Worm (Caenorhabditis elegans) whole organism, young adult: ENCODE data around the gene sto-1.
A peak's percentile ranks its signal among the peaks of the same experiment; 100 is the strongest.

ENCODE experiments used
- B0019.2 ChIP-seq: fragments of 200-800 bp; sonication (Bioruptor generic); conservative IDR thresholded peaks from 2 replicates; pipeline ENCODE4 v1.3.6; 2022; ENCODE audit warnings: missing genetic modification reagents, missing genetic modification characterization, missing compliant biosample characterization
- B0261.1 ChIP-seq: sonication (generic microtip); optimal IDR thresholded peaks from 2 replicates; lab custom pipeline; 2016; ENCODE audit warnings: mild to moderate bottlenecking, missing genetic modification characterization, moderate library complexity, missing compliant biosample characterization
- B0336.3 ChIP-seq: fragments of 200-800 bp; sonication (Bioruptor generic); IDR thresholded peaks from 2 replicates; pipeline ENCODE4 v1.3.6; 2022; ENCODE audit warnings: missing genetic modification characterization, missing compliant biosample characterization
- F23B12.7 ChIP-seq: sonication (generic microtip); optimal IDR thresholded peaks from 2 replicates; lab custom pipeline; 2017; ENCODE audit warnings: missing genetic modification characterization, mild to moderate bottlenecking, missing compliant biosample characterization, antibody characterized with exemption, moderate library complexity; ENCODE audit not compliant: insufficient read depth
- F33H1.4 ChIP-seq: fragments of 200-800 bp; sonication (Bioruptor generic); IDR thresholded peaks from 2 replicates; pipeline ENCODE4 v1.3.6; 2022; ENCODE audit warnings: missing genetic modification reagents, missing genetic modification characterization, missing compliant biosample characterization
- K11D2.4 ChIP-seq: fragments of 200-800 bp; sonication (Bioruptor generic); IDR thresholded peaks from 2 replicates; pipeline ENCODE4 v1.3.6; 2022; ENCODE audit warnings: missing genetic modification reagents, missing genetic modification characterization, missing compliant biosample characterization
- T26A5.8 ChIP-seq: sonication (generic microtip); optimal IDR thresholded peaks from 2 replicates; lab custom pipeline; 2016; ENCODE audit warnings: missing genetic modification characterization, missing compliant biosample characterization
- Y53G8AR.9 ChIP-seq: fragments of 200-800 bp; sonication (Bioruptor generic); conservative IDR thresholded peaks from 2 replicates; pipeline ENCODE4 v1.3.6; 2022; ENCODE audit warnings: missing genetic modification reagents, missing genetic modification characterization, missing compliant biosample characterization
- Y67H2A.10 ChIP-seq: fragments of 200-800 bp; sonication (Bioruptor generic); conservative IDR thresholded peaks from 2 replicates; pipeline ENCODE4 v1.3.6; 2022; ENCODE audit warnings: missing genetic modification reagents, missing genetic modification characterization, missing compliant biosample characterization
- ZK185.1 ChIP-seq: sonication (generic microtip); optimal IDR thresholded peaks from 2 replicates; lab custom pipeline; 2016; ENCODE audit warnings: mild to moderate bottlenecking, missing genetic modification characterization, missing compliant biosample characterization; ENCODE audit not compliant: poor library complexity, severe bottlenecking
- akir-1 ChIP-seq: fragments of 200-800 bp; sonication (Bioruptor generic); optimal IDR thresholded peaks from 2 replicates; lab custom pipeline; 2018; ENCODE audit warnings: mild to moderate bottlenecking, missing genetic modification characterization, moderate library complexity, missing compliant biosample characterization
- aptf-3 ChIP-seq: fragments of 200-800 bp; sonication (Bioruptor generic); IDR thresholded peaks from 2 replicates; pipeline ENCODE4 v1.3.6; 2022; ENCODE audit warnings: missing genetic modification characterization, missing compliant biosample characterization
- attf-3 ChIP-seq: fragments of 200-800 bp; sonication (Bioruptor generic); conservative IDR thresholded peaks from 2 replicates; pipeline ENCODE4 v1.3.6; 2022; ENCODE audit warnings: missing genetic modification reagents, missing genetic modification characterization, missing compliant biosample characterization
- cebp-1 ChIP-seq, 2 experiments: fragments of 200-800 bp in 1 of 2; sonication (Bioruptor generic) in 1 of 2; sonication (generic microtip) in 1 of 2; IDR thresholded peaks in 1 of 2; optimal IDR thresholded peaks in 1 of 2; 2 replicates each; pipeline versions ENCODE4 v1.3.6 to Lab custom; 2017 to 2022; ENCODE audit warnings: missing compliant biosample characterization in 2 of 2, missing genetic modification characterization in 2 of 2, mild to moderate bottlenecking in 1 of 2, missing genetic modification reagents in 1 of 2, moderate library complexity in 1 of 2
- ceh-100 ChIP-seq: fragments of 200-800 bp; sonication (Bioruptor generic); IDR thresholded peaks from 2 replicates; pipeline ENCODE4 v1.3.6; 2022; ENCODE audit warnings: missing genetic modification reagents, missing genetic modification characterization, missing compliant biosample characterization
- ceh-79 ChIP-seq: sonication (generic microtip); optimal IDR thresholded peaks from 2 replicates; lab custom pipeline; 2017; ENCODE audit warnings: mild to moderate bottlenecking, missing genetic modification characterization, missing compliant biosample characterization
- ceh-91 ChIP-seq: fragments of 200-800 bp; sonication (Bioruptor generic); IDR thresholded peaks from 2 replicates; pipeline ENCODE4 v1.3.6; 2022; ENCODE audit warnings: missing genetic modification reagents, missing genetic modification characterization, missing compliant biosample characterization
- chd-7 ChIP-seq: sonication (generic microtip); optimal IDR thresholded peaks from 2 replicates; lab custom pipeline; 2016; ENCODE audit warnings: mild to moderate bottlenecking, missing genetic modification characterization, moderate library complexity, missing compliant biosample characterization
- die-1 ChIP-seq: sonication (generic microtip); optimal IDR thresholded peaks from 2 replicates; lab custom pipeline; 2016; ENCODE audit warnings: missing genotype, mild to moderate bottlenecking, missing genetic modification characterization, missing compliant biosample characterization
- dox-1 ChIP-seq: fragments of 200-800 bp; sonication (Bioruptor generic); IDR thresholded peaks from 2 replicates; pipeline ENCODE4 v1.3.6; 2022; ENCODE audit warnings: missing genetic modification reagents, missing genetic modification characterization, missing compliant biosample characterization
- egrh-3 ChIP-seq: fragments of 200-800 bp; sonication (Bioruptor generic); IDR thresholded peaks from 2 replicates; pipeline ENCODE4 v1.3.6; 2022; ENCODE audit warnings: missing genetic modification reagents, missing genetic modification characterization, missing compliant biosample characterization
- ekl-4 ChIP-seq: fragments of 200-800 bp; sonication (Bioruptor generic); IDR thresholded peaks from 2 replicates; pipeline ENCODE4 v1.3.6; 2022; ENCODE audit warnings: missing genetic modification reagents, missing genetic modification characterization, missing compliant biosample characterization
- gei-17 ChIP-seq: fragments of 200-800 bp; sonication (Bioruptor generic); optimal IDR thresholded peaks from 2 replicates; lab custom pipeline; 2018; ENCODE audit warnings: mild to moderate bottlenecking, missing genetic modification characterization, missing compliant biosample characterization
- hrde-1 ChIP-seq: sonication (generic microtip); optimal IDR thresholded peaks from 2 replicates; lab custom pipeline; 2016; ENCODE audit warnings: missing genetic modification characterization, mild to moderate bottlenecking, missing compliant biosample characterization, moderate library complexity, missing genotype, missing genetic modification reagents, borderline replicate concordance
- lin-40 ChIP-seq: sonication (generic microtip); optimal IDR thresholded peaks from 2 replicates; lab custom pipeline; 2016; ENCODE audit warnings: missing genetic modification characterization, mild to moderate bottlenecking, missing compliant biosample characterization, missing genotype, missing genetic modification reagents
- lsy-27 ChIP-seq: sonication (generic microtip); optimal IDR thresholded peaks from 2 replicates; lab custom pipeline; 2017; ENCODE audit warnings: missing genetic modification characterization, mild to moderate bottlenecking, missing compliant biosample characterization, antibody characterized with exemption, missing genotype, borderline replicate concordance; ENCODE audit not compliant: insufficient read depth
- mes-4 ChIP-seq: sonication (generic microtip); optimal IDR thresholded peaks from 2 replicates; lab custom pipeline; 2016; ENCODE audit warnings: missing genotype, missing genetic modification characterization, missing compliant biosample characterization
- nhr-80 ChIP-seq: sonication (generic microtip); optimal IDR thresholded peaks from 2 replicates; lab custom pipeline; 2016; ENCODE audit warnings: missing genetic modification characterization, missing compliant biosample characterization
- nhr-90 ChIP-seq: sonication (generic microtip); optimal IDR thresholded peaks from 2 replicates; lab custom pipeline; 2016; ENCODE audit warnings: missing genotype, mild to moderate bottlenecking, missing genetic modification characterization, missing compliant biosample characterization
- pha-4 ChIP-seq: fragments of 150-350 bp; sonication (generic microtip); optimal IDR thresholded peaks from 2 replicates; lab custom pipeline; 2014; ENCODE audit warnings: missing biosample characterization, missing genetic modification reagents, missing genetic modification characterization
- rpc-1 ChIP-seq, 2 experiments: fragments of 150-350 bp in 1 of 2; sonication (generic microtip) in 1 of 2; optimal IDR thresholded peaks; 2 replicates each; lab custom pipeline; 2014 to 2018; ENCODE audit warnings: missing biosample characterization in 1 of 2, missing genetic modification characterization in 1 of 2, missing genetic modification reagents in 1 of 2, missing genotype in 1 of 2
- sdz-38 ChIP-seq: sonication (generic microtip); optimal IDR thresholded peaks from 2 replicates; lab custom pipeline; 2016; ENCODE audit warnings: missing genotype, missing genetic modification characterization, missing compliant biosample characterization
- sea-2 ChIP-seq: fragments of 200-800 bp; sonication (Bioruptor generic); IDR thresholded peaks from 2 replicates; pipeline ENCODE4 v1.3.6; 2022; ENCODE audit warnings: missing genetic modification characterization, missing compliant biosample characterization
- somi-1 ChIP-seq: fragments of 200-800 bp; sonication (Bioruptor generic); optimal IDR thresholded peaks from 2 replicates; lab custom pipeline; 2018; ENCODE audit warnings: mild to moderate bottlenecking, missing genetic modification characterization, missing compliant biosample characterization
- tbx-9 ChIP-seq: sonication (generic microtip); optimal IDR thresholded peaks from 2 replicates; lab custom pipeline; 2016; ENCODE audit warnings: borderline replicate concordance, missing genetic modification characterization, inconsistent platforms, missing compliant biosample characterization
- unc-130 ChIP-seq: sonication (generic microtip); optimal IDR thresholded peaks from 2 replicates; lab custom pipeline; 2016; ENCODE audit warnings: missing genetic modification reagents, missing genetic modification characterization, missing compliant biosample characterization
- zim-3 ChIP-seq: sonication (generic microtip); optimal IDR thresholded peaks from 2 replicates; lab custom pipeline; 2017; ENCODE audit warnings: mild to moderate bottlenecking, missing genetic modification characterization, moderate library complexity, missing compliant biosample characterization
- ztf-26 ChIP-seq: sonication (generic microtip); optimal IDR thresholded peaks from 2 replicates; lab custom pipeline; 2017; ENCODE audit warnings: missing genetic modification characterization, missing compliant biosample characterization

The sto-1 gene

ce11 chrX:7563425-7563824 lies 801 bp downstream of the sto-1 start:
- no peak for TF ChIP-seq lsy-27
- TF ChIP-seq aptf-3 (GFP tag; lab: Robert Waterston, UW): no peak
- TF ChIP-seq egrh-3 (GFP tag; lab: Robert Waterston, UW): no peak
- no peak for TF ChIP-seq B0019.2 (GFP tag; lab: Robert Waterston, UW)
- TF ChIP-seq sea-2 (GFP tag; lab: Robert Waterston, UW): no peak
- no peak for TF ChIP-seq ceh-91 (GFP tag; lab: Robert Waterston, UW)
- TF ChIP-seq tbx-9: no peak
- no peak for TF ChIP-seq Y67H2A.10 (GFP tag; lab: Robert Waterston, UW)

- peak; percentile 86 for TF ChIP-seq attf-3
- no peak for TF ChIP-seq ceh-79 (tag; lab: Kevin White, UChicago)
Observed at ce11 chrX:7565005-7565404, 2.4 kb downstream of the sto-1 start, which contains the start of gene vps-52. Gene vps-52 (plus strand): TSS chrX:7565323.

- TF ChIP-seq mes-4 (tag; lab: Kevin White, UChicago) (no peak), Y53G8AR.9 (GFP tag; lab: Robert Waterston, UW) (0 out of 2 replicates have a peak, but pooled peaks have one; percentile 47)
- TF ChIP-seq, all 124 proteins: peak for 1
Observed at ce11 chrX:7568684-7569289, 6.2 kb downstream of the sto-1 start.

- TF ChIP-seq sdz-38 (tag; lab: Kevin White, UChicago): no peak
- TF ChIP-seq F23B12.7: peak; percentile 10
- no peak for TF ChIP-seq ekl-4
- no peak for TF ChIP-seq gei-17 (GFP tag; lab: Kevin White, UChicago)
- TF ChIP-seq pha-4 (tag; lab: Kevin White, UChicago): no peak
- TF ChIP-seq ceh-100 (GFP tag; lab: Robert Waterston, UW): no peak
- TF ChIP-seq die-1 (tag; lab: Kevin White, UChicago): no peak
- TF ChIP-seq lin-40 (tag; lab: Kevin White, UChicago): peak; percentile 11
- TF ChIP-seq zim-3 (tag; lab: Kevin White, UChicago): no peak
- peak; percentile 59 for TF ChIP-seq nhr-80 (tag; lab: Kevin White, UChicago)
- TF ChIP-seq nhr-90 (tag; lab: Kevin White, UChicago): no peak
- no peak for TF ChIP-seq F33H1.4 (GFP tag; lab: Robert Waterston, UW)
- TF ChIP-seq T26A5.8: no peak
- TF ChIP-seq K11D2.4 (GFP tag; lab: Robert Waterston, UW): 0 out of 2 replicates have a peak, but pooled peaks have one; percentile 23
- no peak for TF ChIP-seq somi-1 (GFP tag; lab: Kevin White, UChicago)
- TF ChIP-seq B0261.1 (tag; lab: Kevin White, UChicago): no peak
- no peak for TF ChIP-seq akir-1 (GFP tag; lab: Kevin White, UChicago)
- no peak for TF ChIP-seq B0336.3
- no peak for TF ChIP-seq B0019.2 (GFP tag; lab: Robert Waterston, UW)
- TF ChIP-seq ztf-26 (tag; lab: Kevin White, UChicago): peak; percentile 14
- peak; percentile 14 for TF ChIP-seq unc-130 (GFP tag; lab: Kevin White, UChicago)
- TF ChIP-seq hrde-1 (tag; lab: Kevin White, UChicago): no peak
- TF ChIP-seq dox-1 (GFP tag; lab: Robert Waterston, UW): no peak
- no peak for TF ChIP-seq chd-7
- TF ChIP-seq ZK185.1 (tag; lab: Kevin White, UChicago): peak; percentile 30
- TF ChIP-seq cebp-1 (GFP tag; IDR thresholded peaks at IDR 0.05; lab: Robert Waterston, UW): no peak
- TF ChIP-seq cebp-1 (tag; optimal IDR thresholded peaks at IDR 0.05; lab: Kevin White, UChicago): peak; percentile 21
- no peak for TF ChIP-seq rpc-1 (optimal IDR thresholded peaks at IDR 0.05; lab: Kevin White, UChicago)
- no peak for TF ChIP-seq rpc-1 (tag; optimal IDR thresholded peaks at IDR 0.05; lab: Kevin White, UChicago)
- TF ChIP-seq, all 124 proteins: peak for 8
Observed at ce11 chrX:7569685-7570518, 7.3 kb downstream of the sto-1 start, which contains the start of gene apy-1. Gene apy-1 (minus strand): TSS chrX:7569722.
